Worm (Caenorhabditis elegans) whole organism, midembryonic: ENCODE results near the gene srh-2.

Experiments
- cog-1 ChIP-seq: sonication (generic microtip); optimal IDR thresholded peaks from 2 replicates; lab custom pipeline; 2016; ENCODE audit warnings: missing genetic modification characterization, missing compliant biosample characterization
- klf-2 ChIP-seq: fragments of 200-800 bp; sonication (Bioruptor generic); conservative IDR thresholded peaks from 2 replicates; pipeline ENCODE4 v1.3.6; 2022; ENCODE audit warnings: missing genetic modification reagents, missing genetic modification characterization, missing compliant biosample characterization
- ref-1 ChIP-seq: fragments of 200-800 bp; sonication (Bioruptor generic); conservative IDR thresholded peaks from 2 replicates; pipeline ENCODE4 v1.3.6; 2022; ENCODE audit warnings: missing genetic modification reagents, missing genetic modification characterization, missing compliant biosample characterization
- ztf-23 ChIP-seq: fragments of 200-800 bp; sonication (Bioruptor generic); IDR thresholded peaks from 2 replicates; pipeline ENCODE4 v1.3.6; 2022; ENCODE audit warnings: missing genetic modification reagents, missing genetic modification characterization, missing compliant biosample characterization

- TF ChIP-seq ref-1 (GFP tag; lab: Robert Waterston, UW) (no peak), cog-1 (tag; lab: Kevin White, UChicago) (no peak), klf-2 (GFP tag; lab: Robert Waterston, UW) (no peak), ztf-23 (no peak)
Observed at ce11 chrV:702260-702659, 25.8 kb upstream of the srh-2 start, which contains the start of gene srbc-37.
